Worm (Caenorhabditis elegans) whole organism, midembryonic: ENCODE data around the gene T02B11.3.

Experiments used
- T22C8.4 ChIP-seq: fragments of 200-800 bp; sonication (Bioruptor generic); IDR thresholded peaks from 2 replicates; pipeline ENCODE4 v1.3.6; 2022; ENCODE audit warnings: missing genetic modification characterization, missing compliant biosample characterization
- cog-1 ChIP-seq: sonication (generic microtip); optimal IDR thresholded peaks from 2 replicates; lab custom pipeline; 2016; ENCODE audit warnings: missing genetic modification characterization, missing compliant biosample characterization
- flt-1 ChIP-seq: fragments of 200-800 bp; sonication (Bioruptor generic); IDR thresholded peaks from 2 replicates; pipeline ENCODE4 v1.3.6; 2022; ENCODE audit warnings: missing genetic modification characterization, missing compliant biosample characterization
- klf-2 ChIP-seq: fragments of 200-800 bp; sonication (Bioruptor generic); conservative IDR thresholded peaks from 2 replicates; pipeline ENCODE4 v1.3.6; 2022; ENCODE audit warnings: missing genetic modification reagents, missing genetic modification characterization, missing compliant biosample characterization
- med-1 ChIP-seq: sonication (generic microtip); optimal IDR thresholded peaks from 2 replicates; lab custom pipeline; 2017; ENCODE audit warnings: missing genetic modification characterization, mild to moderate bottlenecking, missing compliant biosample characterization, antibody characterized with exemption, missing genetic modification reagents; ENCODE audit not compliant: insufficient read depth
- ref-1 ChIP-seq: fragments of 200-800 bp; sonication (Bioruptor generic); conservative IDR thresholded peaks from 2 replicates; pipeline ENCODE4 v1.3.6; 2022; ENCODE audit warnings: missing genetic modification reagents, missing genetic modification characterization, missing compliant biosample characterization
- tab-1 ChIP-seq: fragments of 200-800 bp; sonication (Bioruptor generic); IDR thresholded peaks from 2 replicates; pipeline ENCODE4 v1.3.6; 2022; ENCODE audit warnings: missing genetic modification characterization, missing compliant biosample characterization
- ztf-23 ChIP-seq: fragments of 200-800 bp; sonication (Bioruptor generic); IDR thresholded peaks from 2 replicates; pipeline ENCODE4 v1.3.6; 2022; ENCODE audit warnings: missing genetic modification reagents, missing genetic modification characterization, missing compliant biosample characterization
- ztf-29 ChIP-seq: fragments of 200-800 bp; sonication (Bioruptor generic); IDR thresholded peaks from 2 replicates; pipeline ENCODE4 v1.3.6; 2022; ENCODE audit warnings: missing genetic modification reagents, missing genetic modification characterization, missing compliant biosample characterization

Gene T02B11.3

ce11 chrV:890423-890822 is 23.8 kb upstream of the T02B11.3 start, which contains the start of gene srlf-21:
Gene srlf-21 (minus strand): TSS chrV:890523.
- no peak for TF ChIP-seq ref-1 (GFP tag; lab: Robert Waterston, UW)
- TF ChIP-seq med-1 (GFP tag; lab: Kevin White, UChicago), result no peak
- TF ChIP-seq flt-1 (GFP tag; lab: Robert Waterston, UW), result no peak
- no peak for TF ChIP-seq klf-2 (GFP tag; lab: Robert Waterston, UW)
- TF ChIP-seq T22C8.4 (GFP tag; lab: Robert Waterston, UW), result no peak
- TF ChIP-seq ztf-23, result no peak
- TF ChIP-seq cog-1 (tag; lab: Kevin White, UChicago), result no peak
- TF ChIP-seq ztf-29 (GFP tag; lab: Robert Waterston, UW), result no peak
- TF ChIP-seq tab-1, result no peak

- TF ChIP-seq ztf-23 (no peak), ztf-29 (GFP tag; lab: Robert Waterston, UW) (no peak), T22C8.4 (GFP tag; lab: Robert Waterston, UW) (no peak), ref-1 (GFP tag; lab: Robert Waterston, UW) (no peak), cog-1 (tag; lab: Kevin White, UChicago) (no peak), flt-1 (GFP tag; lab: Robert Waterston, UW) (no peak), med-1 (GFP tag; lab: Kevin White, UChicago) (no peak), klf-2 (GFP tag; lab: Robert Waterston, UW) (no peak), tab-1 (no peak)
Observed at ce11 chrV:889216-889615, 22.6 kb upstream of the T02B11.3 start, which contains the start of gene T02B11.6. Gene T02B11.6 (minus strand): TSS chrV:889316.

- TF ChIP-seq tab-1 (no peak), ref-1 (GFP tag; lab: Robert Waterston, UW) (no peak), T22C8.4 (GFP tag; lab: Robert Waterston, UW) (no peak), med-1 (GFP tag; lab: Kevin White, UChicago) (no peak), klf-2 (GFP tag; lab: Robert Waterston, UW) (no peak), ztf-23 (no peak), cog-1 (tag; lab: Kevin White, UChicago) (no peak)
Observed at ce11 chrV:884324-884723, 17.7 kb upstream of the T02B11.3 start, which contains the start of gene srj-38. Gene srj-38 (minus strand): TSS chrV:884424.

- TF ChIP-seq tab-1, result no peak
- no peak for TF ChIP-seq ref-1 (GFP tag; lab: Robert Waterston, UW)
- no peak for TF ChIP-seq klf-2 (GFP tag; lab: Robert Waterston, UW)
Observed at ce11 chrV:879171-879570, 12.5 kb upstream of the T02B11.3 start, which contains the start of gene srg-53. Gene srg-53 (plus strand): TSS chrV:879471.

- TF ChIP-seq klf-2 (GFP tag; lab: Robert Waterston, UW), result no peak
- TF ChIP-seq ztf-23, result no peak
- no peak for TF ChIP-seq tab-1
- no peak for TF ChIP-seq ztf-29 (GFP tag; lab: Robert Waterston, UW)
- no peak for TF ChIP-seq flt-1 (GFP tag; lab: Robert Waterston, UW)
- no peak for TF ChIP-seq cog-1 (tag; lab: Kevin White, UChicago)
- TF ChIP-seq med-1 (GFP tag; lab: Kevin White, UChicago), result no peak
- TF ChIP-seq ref-1 (GFP tag; lab: Robert Waterston, UW), result no peak
- no peak for TF ChIP-seq T22C8.4 (GFP tag; lab: Robert Waterston, UW)
Observed at ce11 chrV:878567-878966, 11.9 kb upstream of the T02B11.3 start, which contains the start of gene T02B11.8. Gene T02B11.8 (minus strand): TSS chrV:878667.

ce11 chrV:875945-876344 is 9.3 kb upstream of the T02B11.3 start, which contains the start of gene T02B11.9:
Gene T02B11.9 (plus strand): TSS chrV:876245.
- TF ChIP-seq cog-1 (tag; lab: Kevin White, UChicago) (no peak), tab-1 (no peak), med-1 (GFP tag; lab: Kevin White, UChicago) (no peak), ref-1 (GFP tag; lab: Robert Waterston, UW) (no peak), ztf-29 (GFP tag; lab: Robert Waterston, UW) (no peak), ztf-23 (no peak), T22C8.4 (GFP tag; lab: Robert Waterston, UW) (no peak), flt-1 (GFP tag; lab: Robert Waterston, UW) (no peak), klf-2 (GFP tag; lab: Robert Waterston, UW) (no peak)

- TF ChIP-seq ztf-29 (GFP tag; lab: Robert Waterston, UW) (no peak), cog-1 (tag; lab: Kevin White, UChicago) (no peak), klf-2 (GFP tag; lab: Robert Waterston, UW) (no peak), flt-1 (GFP tag; lab: Robert Waterston, UW) (no peak), med-1 (GFP tag; lab: Kevin White, UChicago) (no peak), ref-1 (GFP tag; lab: Robert Waterston, UW) (no peak), tab-1 (no peak), T22C8.4 (GFP tag; lab: Robert Waterston, UW) (no peak)
Observed at ce11 chrV:871029-871428, 4.4 kb upstream of the T02B11.3 start, which contains the start of gene T02B11.4. Gene T02B11.4 (minus strand): TSS chrV:871129.

- TF ChIP-seq med-1 (GFP tag; lab: Kevin White, UChicago) (no peak), klf-2 (GFP tag; lab: Robert Waterston, UW) (no peak), flt-1 (GFP tag; lab: Robert Waterston, UW) (0 out of 2 replicates have a peak, but pooled peaks have one; percentile 49), ref-1 (GFP tag; lab: Robert Waterston, UW) (no peak; the same call in 1 of the 2 replicates), T22C8.4 (GFP tag; lab: Robert Waterston, UW) (no peak), ztf-23 (no peak), tab-1 (no peak), cog-1 (tag; lab: Kevin White, UChicago) (no peak), ztf-29 (GFP tag; lab: Robert Waterston, UW) (0 out of 2 replicates have a peak, but pooled peaks have one; percentile 17)
Observed at ce11 chrV:858841-859456, 7.7 kb downstream of the T02B11.3 start.

ce11 chrV:856549-856948 is 10.1 kb downstream of the T02B11.3 start, which contains the start of gene K09C6.2:
Gene K09C6.2 (plus strand): TSS chrV:856849.
- TF ChIP-seq ztf-29 (GFP tag; lab: Robert Waterston, UW) (no peak), T22C8.4 (GFP tag; lab: Robert Waterston, UW) (no peak), med-1 (GFP tag; lab: Kevin White, UChicago) (no peak), cog-1 (tag; lab: Kevin White, UChicago) (no peak), ref-1 (GFP tag; lab: Robert Waterston, UW) (no peak), flt-1 (GFP tag; lab: Robert Waterston, UW) (no peak), ztf-23 (no peak), tab-1 (no peak), klf-2 (GFP tag; lab: Robert Waterston, UW) (no peak)
